Fruit fly (Drosophila melanogaster) whole organism, embryonic: ENCODE data around the gene CG9286.

ENCODE experiments used
- Bteb2 ChIP-seq: fragments of 200-800 bp; sonication (Bioruptor generic); optimal IDR thresholded peaks from 2 replicates; lab custom pipeline; 2016; ENCODE audit warnings: missing biosample characterization, missing genetic modification characterization
- C15 ChIP-seq: fragments of 200-800 bp; sonication (Bioruptor generic); IDR thresholded peaks from 3 replicates; pipeline ENCODE4 v1.3.6; 2022; ENCODE audit warnings: missing biosample characterization, missing genetic modification characterization
- CG10979 ChIP-seq: fragments of 200-800 bp; sonication (Bioruptor generic); optimal IDR thresholded peaks from 2 replicates; lab custom pipeline; 2018; ENCODE audit warnings: missing biosample characterization, mild to moderate bottlenecking, missing genetic modification characterization, moderate library complexity
- CG11504 ChIP-seq: fragments of 200-800 bp; sonication (Bioruptor generic); optimal IDR thresholded peaks from 3 replicates; lab custom pipeline; 2019; ENCODE audit warnings: missing biosample characterization, mild to moderate bottlenecking, missing genetic modification characterization, moderate library complexity
- CG11695 ChIP-seq: fragments of 200-800 bp; sonication (Bioruptor generic); IDR thresholded peaks from 3 replicates; pipeline ENCODE4 v1.3.6; 2022; ENCODE audit warnings: missing biosample characterization, missing genetic modification characterization
- CG13287 ChIP-seq: fragments of 200-800 bp; sonication (Bioruptor generic); IDR thresholded peaks from 2 replicates; pipeline ENCODE4 v1.3.6; 2022; ENCODE audit warnings: missing biosample characterization, missing genetic modification characterization; ENCODE audit not compliant: partially characterized antibody
- CG13775 ChIP-seq: fragments of 200-800 bp; sonication (Bioruptor generic); optimal IDR thresholded peaks from 3 replicates; lab custom pipeline; 2017; ENCODE audit warnings: missing biosample characterization, mild to moderate bottlenecking, missing genetic modification characterization
- CG14050 ChIP-seq: fragments of 200-800 bp; sonication (Bioruptor generic); IDR thresholded peaks from 3 replicates; pipeline ENCODE4 v1.3.6; 2022; ENCODE audit warnings: missing biosample characterization, missing genetic modification characterization
- CG14441 ChIP-seq: fragments of 200-800 bp; sonication (Bioruptor generic); IDR thresholded peaks from 2 replicates; pipeline ENCODE4 v1.3.6; 2022; ENCODE audit warnings: missing biosample characterization, missing genetic modification characterization
- CG14667 ChIP-seq: fragments of 200-800 bp; sonication (Bioruptor generic); IDR thresholded peaks from 2 replicates; pipeline ENCODE4 v1.3.6; 2022; ENCODE audit warnings: missing biosample characterization, missing genetic modification characterization
- CG1602 ChIP-seq: fragments of 200-800 bp; sonication (Bioruptor generic); optimal IDR thresholded peaks from 3 replicates; lab custom pipeline; 2016; ENCODE audit warnings: missing biosample characterization, missing genetic modification characterization
- CG17361 ChIP-seq: fragments of 200-800 bp; sonication (Bioruptor generic); IDR thresholded peaks from 3 replicates; pipeline ENCODE4 v1.3.6; 2022; ENCODE audit warnings: missing biosample characterization, missing genetic modification characterization
- CG2202 ChIP-seq: fragments of 200-800 bp; sonication (Bioruptor generic); optimal IDR thresholded peaks from 2 replicates; lab custom pipeline; 2018; ENCODE audit warnings: missing biosample characterization, mild to moderate bottlenecking, missing genetic modification characterization
- CG32532 ChIP-seq: fragments of 200-800 bp; sonication (Bioruptor generic); IDR thresholded peaks from 2 replicates; pipeline ENCODE4 v1.3.6; 2022; ENCODE audit warnings: missing biosample characterization, missing genetic modification characterization
- CG34376 ChIP-seq: fragments of 200-800 bp; sonication (Bioruptor generic); optimal IDR thresholded peaks from 2 replicates; lab custom pipeline; 2018; ENCODE audit warnings: missing biosample characterization, mild to moderate bottlenecking, missing genetic modification characterization
- CG4282 ChIP-seq: fragments of 200-800 bp; sonication (Bioruptor generic); optimal IDR thresholded peaks from 2 replicates; lab custom pipeline; 2016; ENCODE audit warnings: missing biosample characterization, missing genetic modification characterization
- CG43689 ChIP-seq: fragments of 200-800 bp; sonication (Bioruptor generic); IDR thresholded peaks from 2 replicates; pipeline ENCODE4 v1.3.6; 2022; ENCODE audit warnings: missing biosample characterization, missing genetic modification characterization
- CG5180 ChIP-seq: fragments of 200-800 bp; sonication (Bioruptor generic); optimal IDR thresholded peaks from 3 replicates; lab custom pipeline; 2017; ENCODE audit warnings: missing biosample characterization, missing genetic modification characterization, mild to moderate bottlenecking, moderate library complexity, missing genetic modification reagents
- CG6272 ChIP-seq: fragments of 200-800 bp; sonication (Bioruptor generic); IDR thresholded peaks from 2 replicates; pipeline ENCODE4 v1.3.6; 2022; ENCODE audit warnings: missing biosample characterization, missing genetic modification characterization
- CG9437 ChIP-seq: fragments of 200-800 bp; sonication (Bioruptor generic); optimal IDR thresholded peaks from 2 replicates; lab custom pipeline; 2018; ENCODE audit warnings: missing biosample characterization, mild to moderate bottlenecking, missing genetic modification characterization
- Dll ChIP-seq: fragments of 200-800 bp; sonication (Bioruptor generic); IDR thresholded peaks from 4 replicates; pipeline ENCODE4 v1.3.6; 2022; ENCODE audit warnings: missing biosample characterization, missing genetic modification characterization; ENCODE audit not compliant: partially characterized antibody
- Eip74EF ChIP-seq, 2 experiments: fragments of 200-800 bp in 1 of 2; fragments of >200 bp in 1 of 2; sonication (Bioruptor generic) in 1 of 2; optimal IDR thresholded peaks; 2 replicates each; lab custom pipeline; 2017 to 2019; ENCODE audit warnings: missing biosample characterization in 2 of 2, missing genetic modification characterization in 2 of 2, mild to moderate bottlenecking in 1 of 2, moderate library complexity in 1 of 2
- Ets97D ChIP-seq: fragments of 200-800 bp; sonication (Bioruptor generic); optimal IDR thresholded peaks from 3 replicates; lab custom pipeline; 2016; ENCODE audit warnings: missing biosample characterization, missing genetic modification characterization
- Fer1 ChIP-seq: fragments of 200-800 bp; sonication (Bioruptor generic); optimal IDR thresholded peaks from 2 replicates; lab custom pipeline; 2017; ENCODE audit warnings: missing biosample characterization, mild to moderate bottlenecking, missing genetic modification characterization
- HLHmδ ChIP-seq: fragments of 200-800 bp; sonication (Bioruptor generic); optimal IDR thresholded peaks from 2 replicates; lab custom pipeline; 2018; ENCODE audit warnings: missing biosample characterization, mild to moderate bottlenecking, missing genetic modification characterization, moderate library complexity
- Hand ChIP-seq: fragments of 200-800 bp; sonication (Bioruptor generic); optimal IDR thresholded peaks from 2 replicates; lab custom pipeline; 2017; ENCODE audit warnings: mild to moderate bottlenecking, missing biosample characterization, missing genetic modification reagents, missing genetic modification characterization
- NK7.1 ChIP-seq: fragments of 200-800 bp; sonication (Bioruptor generic); optimal IDR thresholded peaks from 3 replicates; lab custom pipeline; 2016; ENCODE audit warnings: missing biosample characterization, missing genetic modification characterization
- Nf-YA ChIP-seq: fragments of 200-800 bp; sonication (Bioruptor generic); IDR thresholded peaks from 2 replicates; pipeline ENCODE4 v1.3.6; 2022; ENCODE audit warnings: missing biosample characterization, missing genetic modification characterization
- Pdp1 ChIP-seq, 2 experiments: fragments of 200-800 bp; sonication (Bioruptor generic); optimal IDR thresholded peaks; 3 replicates each; lab custom pipeline; 2016; ENCODE audit warnings: missing biosample characterization in 2 of 2, missing genetic modification characterization in 2 of 2, mild to moderate bottlenecking in 1 of 2, moderate library complexity in 1 of 2
- Poxn ChIP-seq: fragments of 200-800 bp; sonication (Bioruptor generic); IDR thresholded peaks from 2 replicates; pipeline ENCODE4 v1.3.6; 2022; ENCODE audit warnings: missing biosample characterization, missing genetic modification characterization
- Xrp1 ChIP-seq: fragments of 200-800 bp; sonication (Bioruptor generic); IDR thresholded peaks from 2 replicates; pipeline ENCODE4 v1.3.6; 2022; ENCODE audit warnings: missing biosample characterization, missing genetic modification characterization
- ac ChIP-seq: fragments of 200-800 bp; sonication (Bioruptor generic); optimal IDR thresholded peaks from 3 replicates; lab custom pipeline; 2017; ENCODE audit warnings: missing biosample characterization, mild to moderate bottlenecking, missing genetic modification characterization
- bigmax ChIP-seq: fragments of 200-800 bp; sonication (Bioruptor generic); optimal IDR thresholded peaks from 2 replicates; lab custom pipeline; 2018; ENCODE audit warnings: missing biosample characterization, mild to moderate bottlenecking, missing genetic modification characterization
- bsh ChIP-seq, 2 experiments: fragments of 200-800 bp; sonication (Bioruptor generic); optimal IDR thresholded peaks; 2 replicates each; lab custom pipeline; 2017 to 2018; ENCODE audit warnings: mild to moderate bottlenecking in 2 of 2, missing biosample characterization in 2 of 2, missing genetic modification characterization in 2 of 2, moderate library complexity in 1 of 2
- ci ChIP-seq: fragments of 200-800 bp; sonication (Bioruptor generic); IDR thresholded peaks from 3 replicates; pipeline ENCODE4 v1.3.6; 2022; ENCODE audit warnings: missing biosample characterization, missing genetic modification characterization
- danr ChIP-seq: fragments of 200-800 bp; sonication (Bioruptor generic); IDR thresholded peaks from 2 replicates; pipeline ENCODE4 v1.3.6; 2022; ENCODE audit warnings: missing biosample characterization, missing genetic modification characterization
- dpn ChIP-seq, 2 experiments: fragments of 200-800 bp; sonication (Bioruptor generic); optimal IDR thresholded peaks; 3 replicates each; lab custom pipeline; 2016; ENCODE audit warnings: missing biosample characterization in 2 of 2, missing genetic modification characterization in 2 of 2
- gsb ChIP-seq: fragments of 200-800 bp; sonication (Bioruptor generic); IDR thresholded peaks from 2 replicates; pipeline ENCODE4 v1.3.6; 2022; ENCODE audit warnings: missing biosample characterization, missing genetic modification characterization
- h ChIP-seq: fragments of >200 bp; optimal IDR thresholded peaks from 2 replicates; lab custom pipeline; 2017
- kni ChIP-seq: fragments of 200-800 bp; sonication (Bioruptor generic); optimal IDR thresholded peaks from 3 replicates; lab custom pipeline; 2017; ENCODE audit warnings: mild to moderate bottlenecking, missing biosample characterization, missing genetic modification reagents, missing genetic modification characterization
- maf-S ChIP-seq: fragments of 200-800 bp; sonication (Bioruptor generic); optimal IDR thresholded peaks from 2 replicates; lab custom pipeline; 2016; ENCODE audit warnings: missing biosample characterization, missing genetic modification characterization
- nom ChIP-seq: fragments of 200-800 bp; sonication (Bioruptor generic); optimal IDR thresholded peaks from 2 replicates; lab custom pipeline; 2017; ENCODE audit warnings: missing biosample characterization, missing genetic modification characterization, mild to moderate bottlenecking, moderate library complexity, missing genetic modification reagents
- pan ChIP-seq, 4 experiments: fragments of >200 bp in 3 of 4; fragments of 200-800 bp in 1 of 4; sonication (Bioruptor generic) in 1 of 4; optimal IDR thresholded peaks in 3 of 4; IDR thresholded peaks in 1 of 4; 2 replicates each; pipeline versions ENCODE4 v1.3.6 to Lab custom; 2017 to 2022; ENCODE audit warnings: missing biosample characterization in 2 of 4, missing genetic modification characterization in 2 of 4, mixed read lengths in 1 of 4
- pzg ChIP-seq: fragments of 200-800 bp; sonication (Bioruptor generic); optimal IDR thresholded peaks from 3 replicates; lab custom pipeline; 2018; ENCODE audit warnings: missing biosample characterization, mild to moderate bottlenecking, missing genetic modification characterization, moderate library complexity
- sd ChIP-seq: fragments of 200-800 bp; sonication (Bioruptor generic); optimal IDR thresholded peaks from 3 replicates; lab custom pipeline; 2018; ENCODE audit warnings: missing biosample characterization, mild to moderate bottlenecking, missing genetic modification characterization, moderate library complexity
- trh ChIP-seq: fragments of 200-800 bp; sonication (Bioruptor generic); optimal IDR thresholded peaks from 2 replicates; lab custom pipeline; 2016; ENCODE audit warnings: missing biosample characterization, missing genetic modification characterization
- ttk ChIP-seq: fragments of 200-800 bp; sonication (Bioruptor generic); IDR thresholded peaks from 2 replicates; pipeline ENCODE4 v2.1.2; 2022; ENCODE audit warnings: missing biosample characterization, missing genetic modification characterization
- wdn ChIP-seq: fragments of 200-800 bp; sonication (Bioruptor generic); IDR thresholded peaks from 2 replicates; pipeline ENCODE4 v1.3.6; 2022; ENCODE audit warnings: missing biosample characterization, missing genetic modification characterization
- wor ChIP-seq: fragments of 200-800 bp; sonication (Bioruptor generic); IDR thresholded peaks from 2 replicates; pipeline ENCODE4 v1.3.6; 2022; ENCODE audit warnings: missing biosample characterization, missing genetic modification characterization
- z ChIP-seq: fragments of 200-800 bp; sonication (Bioruptor generic); IDR thresholded peaks from 3 replicates; pipeline ENCODE4 v1.3.6; 2022; ENCODE audit warnings: missing biosample characterization, missing genetic modification characterization

Gene CG9286

dm6 chr3R:13815022-13815440 lies 34.3 kb downstream of the CG9286 start (continued):
- TF ChIP-seq CG14441 (GFP tag; lab: Robert Waterston, UW), result no peak
- TF ChIP-seq Fer1 (GFP tag; lab: Kevin White, UChicago), result no peak
- TF ChIP-seq Dll, result peak; percentile 48; the same call in 1 of the 4 replicates
- TF ChIP-seq CG43689 (GFP tag; lab: Robert Waterston, UW), result no peak
- TF ChIP-seq CG2202 (tag; lab: Kevin White, UChicago), result no peak
- no peak for TF ChIP-seq pzg (GFP tag; lab: Kevin White, UChicago)
- no peak for TF ChIP-seq ttk (GFP tag; lab: Robert Waterston, UW)
- TF ChIP-seq Hand, result no peak
- TF ChIP-seq z (GFP tag; lab: Robert Waterston, UW), result peak; percentile 78; the same call in 2 of the 3 replicates
- no peak for TF ChIP-seq trh (GFP tag; lab: Kevin White, UChicago)
- no peak for TF ChIP-seq CG4282
- no peak for TF ChIP-seq bigmax
- TF ChIP-seq CG10979 (tag; lab: Kevin White, UChicago), result no peak
- no peak for TF ChIP-seq Bteb2
- TF ChIP-seq ac, result no peak
- no peak for TF ChIP-seq CG1602
- peak in 1 of 2 experiments; percentile 33 for TF ChIP-seq Eip74EF (GFP tag; optimal IDR thresholded peaks at IDR 0.05; lab: Kevin White, UChicago)
- TF ChIP-seq CG11504 (tag; lab: Kevin White, UChicago), result no peak
- no peak for TF ChIP-seq bsh (GFP tag; optimal IDR thresholded peaks at IDR 0.05; lab: Kevin White, UChicago)
- TF ChIP-seq CG5180 (GFP tag; lab: Kevin White, UChicago), result no peak
- TF ChIP-seq CG34376 (GFP tag; lab: Kevin White, UChicago), result peak; percentile 2
- TF ChIP-seq wdn (GFP tag; lab: Robert Waterston, UW), result no peak
- no peak for TF ChIP-seq CG14667 (GFP tag; lab: Robert Waterston, UW)
- no peak for TF ChIP-seq CG9437
- peak; percentile 23; the same call in 1 of the 2 replicates for TF ChIP-seq Xrp1
- no peak; the same call in 2 of the 3 replicates for TF ChIP-seq ci
- peak; percentile 41; the same call in 1 of the 3 replicates for TF ChIP-seq C15 (GFP tag; lab: Robert Waterston, UW)
- TF ChIP-seq CG14050 (GFP tag; lab: Robert Waterston, UW), result no peak
- TF ChIP-seq nom (GFP tag; lab: Kevin White, UChicago), result no peak
- TF ChIP-seq CG32532, result peak; percentile 42; the same call in 1 of the 2 replicates
- no peak for TF ChIP-seq CG11695 (GFP tag; lab: Robert Waterston, UW)
- TF ChIP-seq sd (tag; lab: Kevin White, UChicago), result no peak
- no peak for TF ChIP-seq wor (GFP tag; lab: Robert Waterston, UW)
- no peak for TF ChIP-seq dpn (GFP tag; optimal IDR thresholded peaks at IDR 0.05; lab: Kevin White, UChicago)
- TF ChIP-seq CG13287 (GFP tag; lab: Robert Waterston, UW), result peak; percentile 15; the same call in 1 of the 2 replicates
- no peak for TF ChIP-seq Ets97D (GFP tag; lab: Kevin White, UChicago)
- TF ChIP-seq h (lab: Kevin White, UChicago), result no peak
- no peak for TF ChIP-seq CG6272
- peak; percentile 21 for TF ChIP-seq HLHmδ (GFP tag; lab: Kevin White, UChicago)
- no peak for TF ChIP-seq danr (GFP tag; lab: Robert Waterston, UW)
- no peak for TF ChIP-seq Poxn (GFP tag; lab: Robert Waterston, UW)
- TF ChIP-seq kni, result no peak
- no peak for TF ChIP-seq gsb (GFP tag; lab: Robert Waterston, UW)
- TF ChIP-seq pan (optimal IDR thresholded peaks at IDR 0.05; lab: Kevin White, UChicago), result no peak
- no peak for TF ChIP-seq pan (GFP tag; optimal IDR thresholded peaks at IDR 0.05 in 1 of 2, IDR thresholded peaks at IDR 0.05 in 1 of 2)
- TF ChIP-seq Nf-YA, result no peak
- no peak for TF ChIP-seq maf-S (GFP tag; lab: Kevin White, UChicago)
- TF ChIP-seq NK7.1 (GFP tag; lab: Kevin White, UChicago), result no peak
- no peak for TF ChIP-seq CG13775
- TF ChIP-seq Pdp1 (GFP tag; optimal IDR thresholded peaks at IDR 0.05; lab: Kevin White, UChicago), result peak in 1 of 2 experiments; percentile 56
- no peak for TF ChIP-seq CG17361 (GFP tag; lab: Robert Waterston, UW)
